Fruit fly (Drosophila melanogaster) whole organism, embryonic: Measurements from ENCODE around the gene CG33784.
A peak's percentile ranks its signal among the peaks of the same experiment; 100 is the strongest.

Experiments
- CG10959 ChIP-seq: fragments of 200-800 bp; sonication (Bioruptor generic); IDR thresholded peaks from 2 replicates; pipeline ENCODE4 v1.3.6; 2022; ENCODE audit warnings: missing biosample characterization, missing genetic modification characterization
- CG10979 ChIP-seq: fragments of 200-800 bp; sonication (Bioruptor generic); optimal IDR thresholded peaks from 2 replicates; lab custom pipeline; 2018; ENCODE audit warnings: missing biosample characterization, mild to moderate bottlenecking, missing genetic modification characterization, moderate library complexity
- CG12391 ChIP-seq: fragments of 200-800 bp; sonication (Bioruptor generic); optimal IDR thresholded peaks from 3 replicates; lab custom pipeline; 2018; ENCODE audit warnings: missing biosample characterization, mild to moderate bottlenecking, missing genetic modification characterization, moderate library complexity
- CG14710 ChIP-seq: fragments of 200-800 bp; sonication (Bioruptor generic); optimal IDR thresholded peaks from 3 replicates; lab custom pipeline; 2019; ENCODE audit warnings: missing biosample characterization, mild to moderate bottlenecking, missing genetic modification characterization, moderate library complexity
- CG15479 ChIP-seq: fragments of 200-800 bp; sonication (Bioruptor generic); optimal IDR thresholded peaks from 3 replicates; lab custom pipeline; 2019; ENCODE audit warnings: missing biosample characterization, mild to moderate bottlenecking, missing genetic modification characterization, moderate library complexity
- CG15696 ChIP-seq: fragments of 200-800 bp; sonication (Bioruptor generic); optimal IDR thresholded peaks from 2 replicates; lab custom pipeline; 2019; ENCODE audit warnings: missing biosample characterization, mild to moderate bottlenecking, missing genetic modification characterization, moderate library complexity
- CG17612 ChIP-seq: fragments of 200-800 bp; sonication (Bioruptor generic); IDR thresholded peaks from 2 replicates; pipeline ENCODE4 v1.3.6; 2022; ENCODE audit warnings: missing biosample characterization, missing genetic modification characterization
- CG1832 ChIP-seq: fragments of 200-800 bp; sonication (Bioruptor generic); optimal IDR thresholded peaks from 2 replicates; lab custom pipeline; 2017; ENCODE audit warnings: missing biosample characterization, mild to moderate bottlenecking, missing genetic modification characterization, inconsistent platforms
- CG18476 ChIP-seq: fragments of 200-800 bp; sonication (Bioruptor generic); optimal IDR thresholded peaks from 2 replicates; lab custom pipeline; 2016; ENCODE audit warnings: missing biosample characterization, mild to moderate bottlenecking, missing genetic modification characterization
- CG18619 ChIP-seq: fragments of 200-800 bp; sonication (Bioruptor generic); optimal IDR thresholded peaks from 3 replicates; lab custom pipeline; 2017; ENCODE audit warnings: missing biosample characterization, mild to moderate bottlenecking, missing genetic modification characterization
- CG2116 ChIP-seq: fragments of 200-800 bp; sonication (Bioruptor generic); optimal IDR thresholded peaks from 3 replicates; lab custom pipeline; 2018; ENCODE audit warnings: missing biosample characterization, mild to moderate bottlenecking, missing genetic modification characterization
- CG2120 ChIP-seq: fragments of 200-800 bp; sonication (Bioruptor generic); optimal IDR thresholded peaks from 3 replicates; lab custom pipeline; 2016; ENCODE audit warnings: missing biosample characterization, missing genetic modification characterization
- CG2202 ChIP-seq: fragments of 200-800 bp; sonication (Bioruptor generic); optimal IDR thresholded peaks from 2 replicates; lab custom pipeline; 2018; ENCODE audit warnings: missing biosample characterization, mild to moderate bottlenecking, missing genetic modification characterization
- CG2678 ChIP-seq: fragments of 200-800 bp; sonication (Bioruptor generic); optimal IDR thresholded peaks from 3 replicates; lab custom pipeline; 2019; ENCODE audit warnings: missing biosample characterization, mild to moderate bottlenecking, missing genetic modification characterization, moderate library complexity
- CG3281 ChIP-seq: fragments of 200-800 bp; sonication (Bioruptor generic); optimal IDR thresholded peaks from 3 replicates; lab custom pipeline; 2017; ENCODE audit warnings: missing biosample characterization, mild to moderate bottlenecking, missing genetic modification characterization
- CG4404 ChIP-seq: fragments of 200-800 bp; sonication (Bioruptor generic); IDR thresholded peaks from 2 replicates; pipeline ENCODE4 v1.3.6; 2022; ENCODE audit warnings: missing biosample characterization, missing genetic modification characterization
- CG4707 ChIP-seq: fragments of 200-800 bp; sonication (Bioruptor generic); optimal IDR thresholded peaks from 2 replicates; lab custom pipeline; 2018; ENCODE audit warnings: missing biosample characterization, mild to moderate bottlenecking, missing genetic modification characterization, moderate library complexity
- CG7556 ChIP-seq: fragments of 200-800 bp; sonication (Bioruptor generic); optimal IDR thresholded peaks from 2 replicates; lab custom pipeline; 2017; ENCODE audit warnings: missing biosample characterization, mild to moderate bottlenecking, missing genetic modification characterization
- CG7786 ChIP-seq: fragments of 200-800 bp; sonication (Bioruptor generic); optimal IDR thresholded peaks from 2 replicates; lab custom pipeline; 2016; ENCODE audit warnings: missing biosample characterization, missing genetic modification characterization
- CG9876 ChIP-seq: fragments of 200-800 bp; sonication (Bioruptor generic); optimal IDR thresholded peaks from 2 replicates; lab custom pipeline; 2016; ENCODE audit warnings: missing biosample characterization, missing genetic modification characterization
- D19A ChIP-seq: fragments of 200-800 bp; optimal IDR thresholded peaks from 3 replicates; lab custom pipeline; 2019; ENCODE audit warnings: missing biosample characterization, mild to moderate bottlenecking, missing genetic modification characterization, moderate library complexity
- Deaf1 ChIP-seq: fragments of 200-800 bp; optimal IDR thresholded peaks from 3 replicates; lab custom pipeline; 2019; ENCODE audit warnings: missing biosample characterization, mild to moderate bottlenecking, missing genetic modification characterization, moderate library complexity
- Dip2 ChIP-seq: fragments of 200-800 bp; sonication (Bioruptor generic); IDR thresholded peaks from 2 replicates; pipeline ENCODE4 v1.3.6; 2022; ENCODE audit warnings: missing biosample characterization, missing genetic modification characterization
- Fer3 ChIP-seq: fragments of 200-800 bp; sonication (Bioruptor generic); optimal IDR thresholded peaks from 2 replicates; lab custom pipeline; 2018; ENCODE audit warnings: missing biosample characterization, mild to moderate bottlenecking, missing genetic modification characterization, moderate library complexity
- H15 ChIP-seq: fragments of 200-800 bp; sonication (Bioruptor generic); IDR thresholded peaks from 3 replicates; pipeline ENCODE4 v1.3.6; 2022; ENCODE audit warnings: missing biosample characterization, missing genetic modification characterization
- bcd ChIP-seq: fragments of 200-800 bp; sonication (Bioruptor generic); optimal IDR thresholded peaks from 2 replicates; lab custom pipeline; 2017; ENCODE audit warnings: missing biosample characterization, mild to moderate bottlenecking, missing genetic modification characterization
- bsh ChIP-seq, 2 experiments: fragments of 200-800 bp; sonication (Bioruptor generic); optimal IDR thresholded peaks; 2 replicates each; lab custom pipeline; 2017 to 2018; ENCODE audit warnings: mild to moderate bottlenecking in 2 of 2, missing biosample characterization in 2 of 2, missing genetic modification characterization in 2 of 2, moderate library complexity in 1 of 2
- chinmo ChIP-seq: fragments of 200-800 bp; sonication (Bioruptor generic); IDR thresholded peaks from 4 replicates; pipeline ENCODE4 v1.3.6; 2022; ENCODE audit warnings: missing biosample characterization, missing genetic modification characterization; ENCODE audit not compliant: partially characterized antibody
- dan ChIP-seq: fragments of 200-800 bp; sonication (Bioruptor generic); IDR thresholded peaks from 2 replicates; pipeline ENCODE4 v1.3.6; 2022; ENCODE audit warnings: missing biosample characterization, missing genetic modification characterization
- dm ChIP-seq: fragments of 200-800 bp; sonication (Bioruptor generic); optimal IDR thresholded peaks from 3 replicates; lab custom pipeline; 2016; ENCODE audit warnings: missing biosample characterization, missing genetic modification characterization
- gsb-n ChIP-seq: fragments of 200-800 bp; sonication (Bioruptor generic); optimal IDR thresholded peaks from 3 replicates; lab custom pipeline; 2018; ENCODE audit warnings: missing biosample characterization, mild to moderate bottlenecking, missing genetic modification characterization
- hb ChIP-seq: fragments of 200-800 bp; sonication (Bioruptor generic); IDR thresholded peaks from 3 replicates; pipeline ENCODE4 v1.3.6; 2022; ENCODE audit warnings: missing biosample characterization, missing genetic modification characterization; ENCODE audit not compliant: partially characterized antibody
- ind ChIP-seq: fragments of 200-800 bp; sonication (Bioruptor generic); optimal IDR thresholded peaks from 3 replicates; lab custom pipeline; 2016; ENCODE audit warnings: missing biosample characterization, missing genetic modification characterization
- insv ChIP-seq, 2 experiments: fragments of 200-800 bp; sonication (Bioruptor generic); optimal IDR thresholded peaks; 3 replicates each; lab custom pipeline; 2016 to 2018; ENCODE audit warnings: missing biosample characterization in 2 of 2, missing genetic modification characterization in 2 of 2
- inv ChIP-seq: fragments of 200-800 bp; sonication (Bioruptor generic); IDR thresholded peaks from 2 replicates; pipeline ENCODE4 v1.3.6; 2022; ENCODE audit warnings: missing biosample characterization, missing genetic modification characterization; ENCODE audit not compliant: partially characterized antibody
- jigr1 ChIP-seq: fragments of 200-800 bp; sonication (Bioruptor generic); IDR thresholded peaks from 3 replicates; pipeline ENCODE4 v1.3.6; 2022; ENCODE audit warnings: missing biosample characterization, missing genetic modification characterization
- lilli ChIP-seq: fragments of 200-800 bp; sonication (Bioruptor generic); optimal IDR thresholded peaks from 3 replicates; lab custom pipeline; 2016; ENCODE audit warnings: missing biosample characterization, missing genetic modification characterization
- pros ChIP-seq: fragments of 200-800 bp; sonication (Bioruptor generic); optimal IDR thresholded peaks from 3 replicates; lab custom pipeline; 2019; ENCODE audit warnings: missing biosample characterization, mild to moderate bottlenecking, missing genetic modification characterization, moderate library complexity
- seq ChIP-seq: fragments of 200-800 bp; sonication (Bioruptor generic); IDR thresholded peaks from 2 replicates; pipeline ENCODE4 v1.3.6; 2022; ENCODE audit warnings: missing biosample characterization, missing genetic modification characterization
- sr ChIP-seq: fragments of 200-800 bp; sonication (Bioruptor generic); IDR thresholded peaks from 3 replicates; pipeline ENCODE4 v1.3.6; 2022; ENCODE audit warnings: missing biosample characterization, missing genetic modification characterization
- tll ChIP-seq, 2 experiments: fragments of 200-800 bp in 1 of 2; fragments of >200 bp in 1 of 2; sonication (Bioruptor generic) in 1 of 2; optimal IDR thresholded peaks; 2 replicates each; lab custom pipeline; 2017 to 2019; ENCODE audit warnings: missing biosample characterization in 2 of 2, missing genetic modification characterization in 2 of 2, mild to moderate bottlenecking in 1 of 2, moderate library complexity in 1 of 2
- tx ChIP-seq: fragments of 200-800 bp; sonication (Bioruptor generic); optimal IDR thresholded peaks from 2 replicates; lab custom pipeline; 2016; ENCODE audit warnings: missing biosample characterization, missing genetic modification characterization
- vnd ChIP-seq: fragments of 200-800 bp; sonication (Bioruptor generic); IDR thresholded peaks from 3 replicates; pipeline ENCODE4 v1.3.6; 2022; ENCODE audit warnings: missing biosample characterization, missing genetic modification characterization; ENCODE audit not compliant: partially characterized antibody
- zen ChIP-seq: fragments of 200-800 bp; sonication (Bioruptor generic); optimal IDR thresholded peaks from 3 replicates; lab custom pipeline; 2018; ENCODE audit warnings: missing biosample characterization, mild to moderate bottlenecking, missing genetic modification characterization, moderate library complexity
- zen2 ChIP-seq: fragments of 200-800 bp; sonication (Bioruptor generic); IDR thresholded peaks from 3 replicates; pipeline ENCODE4 v1.3.6; 2022; ENCODE audit warnings: missing biosample characterization, missing genetic modification characterization; ENCODE audit not compliant: partially characterized antibody

CG33784 gene

dm6 chr3R:10109938-10110337 is 42.2 kb downstream of the CG33784 start, which contains the start of gene Fmr1 (continued):
- no peak for TF ChIP-seq CG17612 (GFP tag; lab: Robert Waterston, UW)
- peak; percentile 100 for TF ChIP-seq CG2116
- TF ChIP-seq tx (GFP tag; lab: Kevin White, UChicago) = peak; percentile 42
- TF ChIP-seq zen = peak; percentile 36
- no peak for TF ChIP-seq CG4404 (GFP tag; lab: Robert Waterston, UW)
- TF ChIP-seq, all 482 proteins: peak for 232

DNA sequence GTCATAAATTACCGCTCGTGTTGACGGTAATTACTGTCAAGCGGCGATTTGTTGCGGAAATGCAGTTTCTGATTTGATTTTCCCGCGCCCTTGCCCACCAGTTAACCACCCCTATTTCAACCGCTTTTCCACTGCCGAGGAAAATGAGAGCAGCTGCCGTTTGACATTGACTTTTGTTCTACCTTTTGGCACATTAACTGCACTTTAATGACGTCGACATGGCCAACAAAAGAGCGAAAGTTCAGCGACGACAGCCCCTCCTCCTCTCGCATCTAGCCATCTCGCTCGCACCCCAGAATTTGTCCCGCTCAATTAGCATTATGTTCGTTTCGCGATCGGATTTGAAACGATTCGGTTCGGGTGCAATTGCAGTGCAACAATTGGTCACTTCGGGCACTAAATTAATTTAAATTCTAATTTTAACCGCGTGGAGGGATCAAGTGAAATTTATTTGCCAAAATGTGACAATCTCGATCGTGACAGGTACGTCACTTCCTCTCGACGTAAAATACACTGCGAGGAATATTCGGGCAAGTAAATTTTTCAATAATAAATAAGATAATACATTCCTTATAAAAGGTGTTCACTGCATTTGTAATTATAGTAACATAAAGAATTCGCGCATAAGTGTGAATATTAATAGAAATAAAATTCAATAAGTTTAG is 43.6 kb downstream of the CG33784 start:
- peak; percentile 7 for TF ChIP-seq CG12391 (tag; lab: Kevin White, UChicago)
- TF ChIP-seq CG4404 (GFP tag; lab: Robert Waterston, UW) = no peak
- TF ChIP-seq zen = peak; percentile 52
- TF ChIP-seq seq (GFP tag; lab: Robert Waterston, UW) = no peak
- TF ChIP-seq CG15479 (GFP tag; lab: Kevin White, UChicago) = peak; percentile 58
- TF ChIP-seq tll (GFP tag; optimal IDR thresholded peaks at IDR 0.05; lab: Kevin White, UChicago) = peak in 1 of 2 experiments; percentile 73
- peak; percentile 7 for TF ChIP-seq pros (GFP tag; lab: Kevin White, UChicago)
- TF ChIP-seq insv (GFP tag; optimal IDR thresholded peaks at IDR 0.05; lab: Kevin White, UChicago) = peak in 1 of 2 experiments; percentile 46
- 0 out of 3 replicates have a peak, but pooled peaks have one; percentile 6 for TF ChIP-seq zen2 (GFP tag; lab: Robert Waterston, UW)
- 0 out of 3 replicates have a peak, but pooled peaks have one; percentile 34 for TF ChIP-seq hb (GFP tag; lab: Robert Waterston, UW)
- peak; percentile 68 for TF ChIP-seq gsb-n (tag; lab: Kevin White, UChicago)
- peak; percentile 24 for TF ChIP-seq Deaf1
- no peak for TF ChIP-seq inv (GFP tag; lab: Robert Waterston, UW)
- 0 out of 4 replicates have a peak, but pooled peaks have one; percentile 8 for TF ChIP-seq chinmo (GFP tag; lab: Robert Waterston, UW)

dm6 chr3R:10111815-10112185 is 44.1 kb downstream of the CG33784 start:
- TF ChIP-seq D19A (tag; lab: Kevin White, UChicago) = peak; percentile 34
- TF ChIP-seq CG2202 (tag; lab: Kevin White, UChicago) = no peak
- TF ChIP-seq dm (GFP tag; lab: Kevin White, UChicago) = no peak
- no peak for TF ChIP-seq Fer3 (tag; lab: Kevin White, UChicago)
- TF ChIP-seq CG1832 = no peak
- TF ChIP-seq CG10959 = no peak
- peak in 1 of 2 experiments; percentile 37 for TF ChIP-seq bsh (GFP tag; optimal IDR thresholded peaks at IDR 0.05; lab: Kevin White, UChicago)
- TF ChIP-seq lilli (GFP tag; lab: Kevin White, UChicago) = no peak
- TF ChIP-seq CG4707 (GFP tag; lab: Kevin White, UChicago) = no peak
- no peak for TF ChIP-seq CG2120
- peak; percentile 22 for TF ChIP-seq CG18619 (GFP tag; lab: Kevin White, UChicago)
- TF ChIP-seq ind (GFP tag; lab: Kevin White, UChicago) = peak; percentile 4
- TF ChIP-seq H15 (GFP tag; lab: Robert Waterston, UW) = no peak
- TF ChIP-seq sr (GFP tag; lab: Robert Waterston, UW) = no peak
- TF ChIP-seq jigr1 = no peak
- no peak for TF ChIP-seq Dip2 (GFP tag; lab: Robert Waterston, UW)
- peak; percentile 50 for TF ChIP-seq CG10979 (tag; lab: Kevin White, UChicago)
- no peak for TF ChIP-seq CG7786 (GFP tag; lab: Kevin White, UChicago)
- TF ChIP-seq chinmo (GFP tag; lab: Robert Waterston, UW) = no peak
- peak; percentile 24 for TF ChIP-seq bcd (GFP tag; lab: Kevin White, UChicago)
- TF ChIP-seq CG14710 (tag; lab: Kevin White, UChicago) = peak; percentile 16
- TF ChIP-seq inv (GFP tag; lab: Robert Waterston, UW) = no peak
- peak; percentile 4 for TF ChIP-seq CG3281 (GFP tag; lab: Kevin White, UChicago)
- peak; percentile 45 for TF ChIP-seq CG7556 (GFP tag; lab: Kevin White, UChicago)
- TF ChIP-seq dan (GFP tag; lab: Robert Waterston, UW) = no peak
- TF ChIP-seq vnd = no peak
- TF ChIP-seq CG2678 (tag; lab: Kevin White, UChicago) = peak; percentile 30
- no peak for TF ChIP-seq CG18476
- TF ChIP-seq CG15696 (tag; lab: Kevin White, UChicago) = peak; percentile 24
- no peak for TF ChIP-seq CG9876 (GFP tag; lab: Kevin White, UChicago)
